Worm (Caenorhabditis elegans) whole organism, young adult: ENCODE measurements around the gene ajm-1.

Experiments
- B0261.1 ChIP-seq: sonication (generic microtip); optimal IDR thresholded peaks from 2 replicates; lab custom pipeline; 2016; ENCODE audit warnings: mild to moderate bottlenecking, missing genetic modification characterization, moderate library complexity, missing compliant biosample characterization
- B0336.3 ChIP-seq: fragments of 200-800 bp; sonication (Bioruptor generic); IDR thresholded peaks from 2 replicates; pipeline ENCODE4 v1.3.6; 2022; ENCODE audit warnings: missing genetic modification characterization, missing compliant biosample characterization
- D2030.7 ChIP-seq: fragments of 200-800 bp; sonication (Bioruptor generic); IDR thresholded peaks from 2 replicates; pipeline ENCODE4 v1.3.6; 2022; ENCODE audit warnings: missing genetic modification reagents, missing genetic modification characterization, missing compliant biosample characterization
- F52B5.7 ChIP-seq: sonication (generic microtip); optimal IDR thresholded peaks from 2 replicates; lab custom pipeline; 2016; ENCODE audit warnings: mild to moderate bottlenecking, missing genetic modification characterization, missing compliant biosample characterization
- F57C9.4 ChIP-seq: sonication (generic microtip); optimal IDR thresholded peaks from 2 replicates; lab custom pipeline; 2017; ENCODE audit warnings: mild to moderate bottlenecking, missing genetic modification characterization, missing compliant biosample characterization
- Y56A3A.18 ChIP-seq: fragments of 200-800 bp; sonication (Bioruptor generic); IDR thresholded peaks from 2 replicates; pipeline ENCODE4 v1.3.6; 2022; ENCODE audit warnings: missing genetic modification reagents, missing genetic modification characterization, missing compliant biosample characterization
- Y95B8A.8 ChIP-seq: fragments of 200-800 bp; sonication (Bioruptor generic); IDR thresholded peaks from 2 replicates; pipeline ENCODE4 v1.3.6; 2022; ENCODE audit warnings: missing genetic modification reagents, missing genetic modification characterization, missing compliant biosample characterization
- ama-1 ChIP-seq, 3 experiments: fragments of 150-350 bp in 1 of 3; sonication (generic microtip) in 2 of 3; optimal IDR thresholded peaks; 2 replicates each; lab custom pipeline; 2014 to 2018; ENCODE audit warnings: missing biosample characterization in 2 of 3, missing genetic modification characterization in 2 of 3, missing genetic modification reagents in 2 of 3
- atf-7 ChIP-seq: sonication (generic microtip); optimal IDR thresholded peaks from 2 replicates; lab custom pipeline; 2017; ENCODE audit warnings: mild to moderate bottlenecking, missing genetic modification characterization, missing compliant biosample characterization
- athp-1 ChIP-seq: sonication (generic microtip); optimal IDR thresholded peaks from 2 replicates; lab custom pipeline; 2017; ENCODE audit warnings: mild to moderate bottlenecking, missing genetic modification characterization, missing compliant biosample characterization
- ceh-58 ChIP-seq: fragments of 200-800 bp; sonication (Bioruptor generic); IDR thresholded peaks from 2 replicates; pipeline ENCODE4 v1.3.6; 2022; ENCODE audit warnings: missing genetic modification characterization, missing compliant biosample characterization
- ceh-91 ChIP-seq: fragments of 200-800 bp; sonication (Bioruptor generic); IDR thresholded peaks from 2 replicates; pipeline ENCODE4 v1.3.6; 2022; ENCODE audit warnings: missing genetic modification reagents, missing genetic modification characterization, missing compliant biosample characterization
- chd-7 ChIP-seq: sonication (generic microtip); optimal IDR thresholded peaks from 2 replicates; lab custom pipeline; 2016; ENCODE audit warnings: mild to moderate bottlenecking, missing genetic modification characterization, moderate library complexity, missing compliant biosample characterization
- egrh-3 ChIP-seq: fragments of 200-800 bp; sonication (Bioruptor generic); IDR thresholded peaks from 2 replicates; pipeline ENCODE4 v1.3.6; 2022; ENCODE audit warnings: missing genetic modification reagents, missing genetic modification characterization, missing compliant biosample characterization
- ekl-4 ChIP-seq: fragments of 200-800 bp; sonication (Bioruptor generic); IDR thresholded peaks from 2 replicates; pipeline ENCODE4 v1.3.6; 2022; ENCODE audit warnings: missing genetic modification reagents, missing genetic modification characterization, missing compliant biosample characterization
- ets-4 ChIP-seq: fragments of 200-800 bp; sonication (Bioruptor generic); optimal IDR thresholded peaks from 2 replicates; lab custom pipeline; 2018; ENCODE audit warnings: mild to moderate bottlenecking, missing genetic modification characterization, missing compliant biosample characterization
- him-1 ChIP-seq: sonication (generic microtip); optimal IDR thresholded peaks from 2 replicates; lab custom pipeline; 2016; ENCODE audit warnings: missing genotype, missing genetic modification reagents, missing genetic modification characterization, missing compliant biosample characterization
- lag-1 ChIP-seq: fragments of 200-800 bp; sonication (Bioruptor generic); IDR thresholded peaks from 2 replicates; pipeline ENCODE4 v1.3.6; 2022; ENCODE audit warnings: missing genetic modification reagents, missing genetic modification characterization, missing compliant biosample characterization
- lsl-1 ChIP-seq: fragments of 200-800 bp; sonication (Bioruptor generic); optimal IDR thresholded peaks from 2 replicates; lab custom pipeline; 2018; ENCODE audit warnings: mild to moderate bottlenecking, missing genetic modification characterization, moderate library complexity, missing compliant biosample characterization
- nfya-2 ChIP-seq: fragments of 200-800 bp; sonication (Bioruptor generic); IDR thresholded peaks from 2 replicates; pipeline ENCODE4 v1.3.6; 2022; ENCODE audit warnings: missing genetic modification reagents, missing genetic modification characterization, missing compliant biosample characterization
- nfyb-1 ChIP-seq: fragments of 200-800 bp; sonication (Bioruptor generic); IDR thresholded peaks from 2 replicates; pipeline ENCODE4 v1.3.6; 2022; ENCODE audit warnings: missing genetic modification reagents, missing genetic modification characterization, missing compliant biosample characterization
- nhr-120 ChIP-seq: fragments of 200-800 bp; sonication (Bioruptor generic); IDR thresholded peaks from 2 replicates; pipeline ENCODE4 v1.3.6; 2022; ENCODE audit warnings: missing genetic modification characterization, missing compliant biosample characterization
- pha-4 ChIP-seq: fragments of 150-350 bp; sonication (generic microtip); optimal IDR thresholded peaks from 2 replicates; lab custom pipeline; 2014; ENCODE audit warnings: missing biosample characterization, missing genetic modification reagents, missing genetic modification characterization
- rec-8 ChIP-seq, 2 experiments: sonication (generic microtip); optimal IDR thresholded peaks; 2 replicates each; lab custom pipeline; 2016; ENCODE audit warnings: mild to moderate bottlenecking in 2 of 2, missing genetic modification characterization in 2 of 2, missing genetic modification reagents in 2 of 2, missing genotype in 2 of 2, missing biosample characterization in 1 of 2, missing compliant biosample characterization in 1 of 2, moderate library complexity in 1 of 2
- sea-2 ChIP-seq: fragments of 200-800 bp; sonication (Bioruptor generic); IDR thresholded peaks from 2 replicates; pipeline ENCODE4 v1.3.6; 2022; ENCODE audit warnings: missing genetic modification characterization, missing compliant biosample characterization
- snpc-3.4 ChIP-seq: sonication (generic microtip); optimal IDR thresholded peaks from 2 replicates; lab custom pipeline; 2017; ENCODE audit warnings: missing genetic modification characterization, mild to moderate bottlenecking, missing compliant biosample characterization, antibody characterized with exemption, moderate library complexity, missing genotype, missing genetic modification reagents
- tbx-9 ChIP-seq: sonication (generic microtip); optimal IDR thresholded peaks from 2 replicates; lab custom pipeline; 2016; ENCODE audit warnings: borderline replicate concordance, missing genetic modification characterization, inconsistent platforms, missing compliant biosample characterization
- xnd-1 ChIP-seq: sonication (generic microtip); optimal IDR thresholded peaks from 2 replicates; lab custom pipeline; 2016; ENCODE audit warnings: missing genotype, missing genetic modification reagents, missing genetic modification characterization, missing compliant biosample characterization
- zfh-2 ChIP-seq: fragments of 200-800 bp; sonication (Bioruptor generic); conservative IDR thresholded peaks from 2 replicates; pipeline ENCODE4 v1.3.6; 2022; ENCODE audit warnings: missing genetic modification reagents, missing genetic modification characterization, missing compliant biosample characterization
- zim-3 ChIP-seq: sonication (generic microtip); optimal IDR thresholded peaks from 2 replicates; lab custom pipeline; 2017; ENCODE audit warnings: mild to moderate bottlenecking, missing genetic modification characterization, moderate library complexity, missing compliant biosample characterization
- ztf-22 ChIP-seq: fragments of 200-800 bp; sonication (Bioruptor generic); optimal IDR thresholded peaks from 2 replicates; lab custom pipeline; 2018; ENCODE audit warnings: mild to moderate bottlenecking, missing genetic modification characterization, moderate library complexity, missing compliant biosample characterization
- ztf-26 ChIP-seq: sonication (generic microtip); optimal IDR thresholded peaks from 2 replicates; lab custom pipeline; 2017; ENCODE audit warnings: missing genetic modification characterization, missing compliant biosample characterization
- ztf-3 ChIP-seq: fragments of 200-800 bp; sonication (Bioruptor generic); optimal IDR thresholded peaks from 2 replicates; lab custom pipeline; 2018; ENCODE audit warnings: mild to moderate bottlenecking, missing genetic modification characterization, missing compliant biosample characterization

The ajm-1 gene

DNA sequence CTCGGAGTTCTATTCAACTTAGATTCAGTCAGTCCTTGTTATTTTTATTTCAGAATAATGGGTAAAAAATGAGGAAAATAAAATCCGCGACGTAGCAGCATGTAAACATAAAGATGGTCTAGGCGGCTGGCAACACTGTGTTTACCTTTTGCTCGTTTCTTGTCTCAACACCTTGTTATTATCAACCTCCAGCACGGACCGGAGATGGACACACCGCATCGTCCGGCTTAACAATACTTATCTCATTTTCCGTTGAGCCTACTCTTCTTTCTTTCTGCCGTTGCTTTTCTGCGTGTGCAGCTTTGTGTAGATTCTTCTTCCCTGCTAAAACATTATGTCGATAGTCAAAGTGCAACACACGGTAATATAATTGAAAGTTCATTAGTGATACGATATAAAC, 20.3 kb downstream of the ajm-1 start (continued):
- no peak for TF ChIP-seq ets-4 (GFP tag; lab: Kevin White, UChicago)
- TF ChIP-seq ztf-26, result no peak
- TF ChIP-seq, all 124 proteins: peak for 0

DNA sequence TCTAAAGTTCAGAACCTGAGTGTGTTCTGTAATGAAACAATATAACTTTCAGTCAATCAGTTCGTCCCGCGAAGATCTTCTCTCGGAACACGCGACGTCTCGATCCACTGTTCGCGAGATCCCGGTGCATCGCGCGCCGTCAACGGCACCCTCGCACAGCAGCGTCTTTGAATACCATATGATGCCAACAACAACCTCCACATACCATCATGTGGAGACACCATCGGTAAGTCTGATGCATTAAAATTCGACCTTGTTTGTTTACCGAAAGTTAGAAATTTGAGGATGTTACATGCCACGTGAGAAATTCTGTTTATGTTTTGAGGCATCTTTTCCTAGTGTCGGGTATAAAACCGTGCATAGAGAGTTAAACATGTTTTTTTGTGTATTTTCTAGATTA, 20.8 kb downstream of the ajm-1 start:
- TF ChIP-seq B0336.3 (no peak), zfh-2 (0 out of 2 replicates have a peak, but pooled peaks have one; percentile 17), F57C9.4 (no peak), Y95B8A.8 (GFP tag; lab: Robert Waterston, UW) (no peak), rec-8 (tag; optimal IDR thresholded peaks at IDR 0.05; lab: Kevin White, UChicago) (no peak), ekl-4 (GFP tag; lab: Robert Waterston, UW) (no peak), athp-1 (tag; lab: Kevin White, UChicago) (no peak), snpc-3.4 (tag; lab: Kevin White, UChicago) (no peak), xnd-1 (tag; lab: Kevin White, UChicago) (no peak)

DNA sequence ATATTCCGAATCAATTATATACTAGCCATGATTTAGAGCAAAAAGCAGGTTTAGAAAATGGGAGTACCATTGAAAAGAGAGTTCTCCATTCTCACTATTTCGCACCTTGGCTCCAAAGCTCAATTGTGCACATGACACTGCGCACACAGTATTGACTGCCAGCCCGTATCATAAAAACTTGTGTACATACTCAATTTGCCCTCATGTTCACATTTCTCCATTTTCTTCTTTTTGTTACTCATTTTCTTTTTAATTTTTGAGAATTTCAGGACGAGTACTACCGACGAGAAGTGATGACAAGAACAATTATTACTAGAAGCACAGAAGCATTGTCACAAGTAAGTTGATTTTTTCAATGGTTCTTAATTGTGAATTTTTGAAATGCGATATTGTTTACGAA, 21.7 kb downstream of the ajm-1 start:
- TF ChIP-seq zim-3 (tag; lab: Kevin White, UChicago), result no peak
- TF ChIP-seq him-1 (tag; lab: Kevin White, UChicago), result no peak
- TF ChIP-seq ztf-3 (GFP tag; lab: Kevin White, UChicago), result no peak
- no peak for TF ChIP-seq ztf-22 (GFP tag; lab: Kevin White, UChicago)
- TF ChIP-seq ztf-26, result no peak
- TF ChIP-seq ceh-58 (GFP tag; lab: Robert Waterston, UW), result no peak
- TF ChIP-seq Y56A3A.18 (GFP tag; lab: Robert Waterston, UW), result no peak

DNA sequence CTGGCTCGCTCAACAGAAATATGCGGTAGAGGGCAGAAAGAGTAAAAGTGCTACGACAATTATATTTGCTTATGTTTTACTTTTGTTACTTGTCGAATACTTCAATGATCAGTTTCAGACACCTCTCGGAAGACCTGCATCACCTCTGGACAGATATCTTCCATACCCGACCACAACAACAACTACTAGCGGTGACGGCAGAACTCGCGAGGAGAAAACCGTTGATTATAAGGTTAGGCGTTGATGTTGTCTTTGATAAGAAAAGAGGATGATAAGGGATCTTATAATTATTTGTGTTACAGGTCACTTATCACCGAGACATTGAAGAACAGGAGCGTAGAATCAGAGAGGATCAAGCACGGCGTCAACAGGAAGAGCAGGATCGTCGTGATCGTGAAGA, 22.3 kb downstream of the ajm-1 start:
- TF ChIP-seq ama-1 (optimal IDR thresholded peaks at IDR 0.05; lab: Kevin White, UChicago) (no peak), ama-1 (GFP tag; optimal IDR thresholded peaks at IDR 0.05; lab: Kevin White, UChicago) (no peak), nfyb-1 (GFP tag; lab: Robert Waterston, UW) (no peak), B0261.1 (no peak), lsl-1 (GFP tag; lab: Kevin White, UChicago) (no peak), lag-1 (GFP tag; lab: Robert Waterston, UW) (no peak), tbx-9 (tag; lab: Kevin White, UChicago) (no peak), nfya-2 (GFP tag; lab: Robert Waterston, UW) (no peak), D2030.7 (no peak), sea-2 (GFP tag; lab: Robert Waterston, UW) (no peak), atf-7 (tag; lab: Kevin White, UChicago) (no peak), ceh-91 (no peak)

DNA sequence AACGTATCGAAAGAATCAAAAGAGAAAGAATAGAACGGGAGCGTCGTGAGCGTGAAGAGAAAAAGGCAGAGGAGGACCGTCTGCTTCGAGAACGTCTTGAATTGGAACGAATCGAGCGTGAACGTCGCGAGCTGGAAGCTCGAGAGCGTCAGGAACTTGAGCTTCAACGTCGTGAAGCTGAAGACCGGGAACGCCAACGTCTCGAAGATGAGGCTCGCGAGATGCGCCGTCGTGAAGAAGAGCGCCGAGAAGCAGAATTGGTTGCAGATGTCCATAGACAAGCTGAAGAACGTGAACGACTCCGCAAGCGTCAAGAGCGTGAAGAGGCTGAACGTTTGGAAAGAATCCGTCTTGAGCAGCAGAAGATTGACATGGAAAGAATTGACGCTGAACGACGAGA, 23.1 kb downstream of the ajm-1 start:
- TF ChIP-seq zfh-2 (peak; percentile 60; the same call in 1 of the 2 replicates), nhr-120 (GFP tag; lab: Robert Waterston, UW) (no peak)

DNA sequence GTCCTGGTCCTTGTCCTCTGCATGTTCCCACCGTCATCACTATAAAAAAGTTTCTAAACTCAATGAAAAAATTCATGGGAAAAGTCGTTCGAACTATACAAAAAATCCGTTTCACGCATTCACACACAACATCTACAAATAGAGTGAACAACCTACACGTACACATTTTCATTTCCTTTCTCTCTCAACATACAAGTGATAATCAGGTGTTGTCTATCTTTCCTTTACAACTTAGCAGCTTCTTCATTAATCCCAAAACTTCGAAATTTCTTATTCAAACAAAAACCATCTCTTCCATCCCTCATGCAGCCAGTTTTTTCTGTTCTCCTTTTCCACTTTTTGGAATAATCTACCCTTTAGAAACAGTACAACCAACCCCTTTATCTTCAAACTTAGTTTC, 25.1 kb downstream of the ajm-1 start:
- TF ChIP-seq B0336.3 (no peak), chd-7 (tag; lab: Kevin White, UChicago) (no peak), athp-1 (tag; lab: Kevin White, UChicago) (no peak), egrh-3 (GFP tag; lab: Robert Waterston, UW) (no peak), pha-4 (tag; lab: Kevin White, UChicago) (no peak), F52B5.7 (no peak), ekl-4 (GFP tag; lab: Robert Waterston, UW) (no peak)
